Worm (Caenorhabditis elegans) whole organism, midembryonic: ENCODE results near the gene ttr-7.

ENCODE experiments used
- T22C8.4 ChIP-seq: fragments of 200-800 bp; sonication (Bioruptor generic); IDR thresholded peaks from 2 replicates; pipeline ENCODE4 v1.3.6; 2022; ENCODE audit warnings: missing genetic modification characterization, missing compliant biosample characterization
- flt-1 ChIP-seq: fragments of 200-800 bp; sonication (Bioruptor generic); IDR thresholded peaks from 2 replicates; pipeline ENCODE4 v1.3.6; 2022; ENCODE audit warnings: missing genetic modification characterization, missing compliant biosample characterization
- klf-2 ChIP-seq: fragments of 200-800 bp; sonication (Bioruptor generic); conservative IDR thresholded peaks from 2 replicates; pipeline ENCODE4 v1.3.6; 2022; ENCODE audit warnings: missing genetic modification reagents, missing genetic modification characterization, missing compliant biosample characterization
- med-1 ChIP-seq: sonication (generic microtip); optimal IDR thresholded peaks from 2 replicates; lab custom pipeline; 2017; ENCODE audit warnings: missing genetic modification characterization, mild to moderate bottlenecking, missing compliant biosample characterization, antibody characterized with exemption, missing genetic modification reagents; ENCODE audit not compliant: insufficient read depth
- ref-1 ChIP-seq: fragments of 200-800 bp; sonication (Bioruptor generic); conservative IDR thresholded peaks from 2 replicates; pipeline ENCODE4 v1.3.6; 2022; ENCODE audit warnings: missing genetic modification reagents, missing genetic modification characterization, missing compliant biosample characterization
- tab-1 ChIP-seq: fragments of 200-800 bp; sonication (Bioruptor generic); IDR thresholded peaks from 2 replicates; pipeline ENCODE4 v1.3.6; 2022; ENCODE audit warnings: missing genetic modification characterization, missing compliant biosample characterization
- ztf-29 ChIP-seq: fragments of 200-800 bp; sonication (Bioruptor generic); IDR thresholded peaks from 2 replicates; pipeline ENCODE4 v1.3.6; 2022; ENCODE audit warnings: missing genetic modification reagents, missing genetic modification characterization, missing compliant biosample characterization

- no peak for TF ChIP-seq med-1
- no peak for TF ChIP-seq klf-2 (GFP tag; lab: Robert Waterston, UW)
- no peak for TF ChIP-seq flt-1 (GFP tag; lab: Robert Waterston, UW)
- no peak for TF ChIP-seq ref-1 (GFP tag; lab: Robert Waterston, UW)
- no peak for TF ChIP-seq ztf-29 (GFP tag; lab: Robert Waterston, UW)
- no peak for TF ChIP-seq T22C8.4 (GFP tag; lab: Robert Waterston, UW)
- no peak for TF ChIP-seq tab-1 (GFP tag; lab: Robert Waterston, UW)
Observed at ce11 chrIII:627838-628237, 22.0 kb downstream of the ttr-7 start, which contains the start of gene T19C3.5.
